Fruit fly (Drosophila melanogaster) whole organism, embryonic: Measurements from ENCODE around the gene CG32073.

ENCODE experiments used
- Ada2b ChIP-seq: fragments of 200-800 bp; sonication (Bioruptor generic); IDR thresholded peaks from 2 replicates; pipeline ENCODE4 v1.3.6; 2022; ENCODE audit warnings: missing biosample characterization, missing genetic modification characterization
- Antp ChIP-seq: fragments of 200-800 bp; sonication (Bioruptor generic); optimal IDR thresholded peaks from 3 replicates; lab custom pipeline; 2016; ENCODE audit warnings: missing biosample characterization, missing genetic modification characterization
- BEAF-32 ChIP-seq: fragments of 200-800 bp; sonication (Bioruptor generic); optimal IDR thresholded peaks from 3 replicates; lab custom pipeline; 2017; ENCODE audit warnings: missing biosample characterization, missing genetic modification characterization, mild to moderate bottlenecking, moderate library complexity, missing genetic modification reagents
- CG10209 ChIP-seq: fragments of 200-800 bp; sonication (Bioruptor generic); optimal IDR thresholded peaks from 3 replicates; lab custom pipeline; 2017; ENCODE audit warnings: missing biosample characterization, mild to moderate bottlenecking, missing genetic modification characterization, missing genetic modification reagents
- CG10267 ChIP-seq: fragments of 200-800 bp; sonication (Bioruptor generic); optimal IDR thresholded peaks from 2 replicates; lab custom pipeline; 2018; ENCODE audit warnings: missing biosample characterization, mild to moderate bottlenecking, missing genetic modification characterization, moderate library complexity
- CG11560 ChIP-seq: fragments of 200-800 bp; sonication (Bioruptor generic); IDR thresholded peaks from 3 replicates; pipeline ENCODE4 v1.3.6; 2022; ENCODE audit warnings: missing biosample characterization, missing genetic modification characterization
- CG12659 ChIP-seq: fragments of 200-800 bp; sonication (Bioruptor generic); optimal IDR thresholded peaks from 3 replicates; lab custom pipeline; 2017; ENCODE audit warnings: mild to moderate bottlenecking, missing biosample characterization, missing genetic modification reagents, missing genetic modification characterization
- CG13287 ChIP-seq: fragments of 200-800 bp; sonication (Bioruptor generic); IDR thresholded peaks from 2 replicates; pipeline ENCODE4 v1.3.6; 2022; ENCODE audit warnings: missing biosample characterization, missing genetic modification characterization; ENCODE audit not compliant: partially characterized antibody
- CG13624 ChIP-seq: fragments of 200-800 bp; sonication (Bioruptor generic); optimal IDR thresholded peaks from 2 replicates; lab custom pipeline; 2016; ENCODE audit warnings: missing biosample characterization, missing genetic modification characterization
- CG14965 ChIP-seq: fragments of 200-800 bp; sonication (Bioruptor generic); optimal IDR thresholded peaks from 2 replicates; lab custom pipeline; 2016; ENCODE audit warnings: missing biosample characterization, missing genetic modification characterization, borderline replicate concordance
- CG1647 ChIP-seq: fragments of 200-800 bp; sonication (Bioruptor generic); optimal IDR thresholded peaks from 3 replicates; lab custom pipeline; 2016; ENCODE audit warnings: missing biosample characterization, missing genetic modification characterization
- CG17359 ChIP-seq: fragments of 200-800 bp; sonication (Bioruptor generic); optimal IDR thresholded peaks from 3 replicates; lab custom pipeline; 2018; ENCODE audit warnings: missing biosample characterization, mild to moderate bottlenecking, missing genetic modification characterization, moderate library complexity
- CG17912 ChIP-seq: fragments of 200-800 bp; sonication (Bioruptor generic); optimal IDR thresholded peaks from 2 replicates; lab custom pipeline; 2018; ENCODE audit warnings: missing biosample characterization, mild to moderate bottlenecking, missing genetic modification characterization
- CG18011 ChIP-seq: fragments of 200-800 bp; sonication (Bioruptor generic); optimal IDR thresholded peaks from 2 replicates; lab custom pipeline; 2017; ENCODE audit warnings: missing biosample characterization, missing genetic modification characterization, mild to moderate bottlenecking, moderate library complexity, missing genotype
- CG2889 ChIP-seq: fragments of 200-800 bp; sonication (Bioruptor generic); IDR thresholded peaks from 3 replicates; pipeline ENCODE4 v1.3.6; 2022; ENCODE audit warnings: missing biosample characterization, missing genetic modification characterization
- CG33557 ChIP-seq: fragments of 200-800 bp; sonication (Bioruptor generic); optimal IDR thresholded peaks from 2 replicates; lab custom pipeline; 2019; ENCODE audit warnings: missing biosample characterization, mild to moderate bottlenecking, missing genetic modification characterization, moderate library complexity
- CG34224 ChIP-seq: fragments of 200-800 bp; sonication (Bioruptor generic); IDR thresholded peaks from 3 replicates; pipeline ENCODE4 v1.3.6; 2022; ENCODE audit warnings: missing biosample characterization, missing genetic modification characterization; ENCODE audit not compliant: partially characterized antibody
- CG43689 ChIP-seq: fragments of 200-800 bp; sonication (Bioruptor generic); IDR thresholded peaks from 2 replicates; pipeline ENCODE4 v1.3.6; 2022; ENCODE audit warnings: missing biosample characterization, missing genetic modification characterization
- CG4854 ChIP-seq: fragments of 200-800 bp; sonication (Bioruptor generic); optimal IDR thresholded peaks from 2 replicates; lab custom pipeline; 2016; ENCODE audit warnings: missing biosample characterization, missing genetic modification characterization, inconsistent platforms
- CG6175 ChIP-seq: fragments of 200-800 bp; sonication (Bioruptor generic); IDR thresholded peaks from 3 replicates; pipeline ENCODE4 v1.3.6; 2022; ENCODE audit warnings: missing biosample characterization, missing genetic modification characterization
- CG9727 ChIP-seq: fragments of 200-800 bp; sonication (Bioruptor generic); optimal IDR thresholded peaks from 3 replicates; lab custom pipeline; 2017; ENCODE audit warnings: missing biosample characterization, mild to moderate bottlenecking, missing genetic modification characterization
- CHES-1-like ChIP-seq: fragments of 200-800 bp; sonication (Bioruptor generic); optimal IDR thresholded peaks from 2 replicates; lab custom pipeline; 2016; ENCODE audit warnings: missing biosample characterization, missing genetic modification characterization
- Doc3 ChIP-seq: fragments of 200-800 bp; sonication (Bioruptor generic); IDR thresholded peaks from 3 replicates; pipeline ENCODE4 v1.3.6; 2022; ENCODE audit warnings: missing biosample characterization, missing genetic modification characterization; ENCODE audit not compliant: partially characterized antibody
- Eip74EF ChIP-seq, 2 experiments: fragments of 200-800 bp in 1 of 2; fragments of >200 bp in 1 of 2; sonication (Bioruptor generic) in 1 of 2; optimal IDR thresholded peaks; 2 replicates each; lab custom pipeline; 2017 to 2019; ENCODE audit warnings: missing biosample characterization in 2 of 2, missing genetic modification characterization in 2 of 2, mild to moderate bottlenecking in 1 of 2, moderate library complexity in 1 of 2
- Ets65A ChIP-seq: fragments of 200-800 bp; sonication (Bioruptor generic); peaks from one replicate; lab custom pipeline; 2016; ENCODE audit warnings: missing biosample characterization, missing genetic modification characterization
- Fer3 ChIP-seq: fragments of 200-800 bp; sonication (Bioruptor generic); optimal IDR thresholded peaks from 2 replicates; lab custom pipeline; 2018; ENCODE audit warnings: missing biosample characterization, mild to moderate bottlenecking, missing genetic modification characterization, moderate library complexity
- HLHmδ ChIP-seq: fragments of 200-800 bp; sonication (Bioruptor generic); optimal IDR thresholded peaks from 2 replicates; lab custom pipeline; 2018; ENCODE audit warnings: missing biosample characterization, mild to moderate bottlenecking, missing genetic modification characterization, moderate library complexity
- Hand ChIP-seq: fragments of 200-800 bp; sonication (Bioruptor generic); optimal IDR thresholded peaks from 2 replicates; lab custom pipeline; 2017; ENCODE audit warnings: mild to moderate bottlenecking, missing biosample characterization, missing genetic modification reagents, missing genetic modification characterization
- Max ChIP-seq: fragments of 200-800 bp; sonication (Bioruptor generic); optimal IDR thresholded peaks from 2 replicates; lab custom pipeline; 2016; ENCODE audit warnings: missing biosample characterization, mild to moderate bottlenecking, missing genetic modification characterization
- abd-A ChIP-seq: fragments of 200-800 bp; sonication (Bioruptor generic); optimal IDR thresholded peaks from 3 replicates; lab custom pipeline; 2019; ENCODE audit warnings: missing biosample characterization, mild to moderate bottlenecking, missing genetic modification characterization, moderate library complexity
- az2 ChIP-seq: fragments of 200-800 bp; sonication (Bioruptor generic); optimal IDR thresholded peaks from 3 replicates; lab custom pipeline; 2016; ENCODE audit warnings: missing biosample characterization, missing genetic modification characterization
- cas ChIP-seq: fragments of 200-800 bp; sonication (Bioruptor generic); IDR thresholded peaks from 2 replicates; pipeline ENCODE4 v1.3.6; 2022; ENCODE audit warnings: missing biosample characterization, missing genetic modification characterization
- chn ChIP-seq: fragments of 200-800 bp; sonication (Bioruptor generic); optimal IDR thresholded peaks from 2 replicates; lab custom pipeline; 2016; ENCODE audit warnings: missing biosample characterization, missing genetic modification characterization
- ci ChIP-seq: fragments of 200-800 bp; sonication (Bioruptor generic); IDR thresholded peaks from 3 replicates; pipeline ENCODE4 v1.3.6; 2022; ENCODE audit warnings: missing biosample characterization, missing genetic modification characterization
- disco-r ChIP-seq: fragments of 200-800 bp; sonication (Bioruptor generic); optimal IDR thresholded peaks from 2 replicates; lab custom pipeline; 2016; ENCODE audit warnings: missing biosample characterization, missing genetic modification characterization
- ems ChIP-seq: fragments of 200-800 bp; sonication (Bioruptor generic); optimal IDR thresholded peaks from 3 replicates; lab custom pipeline; 2016; ENCODE audit warnings: missing biosample characterization, missing genetic modification characterization
- eve ChIP-seq, 2 experiments: fragments of >200 bp; optimal IDR thresholded peaks; 2 replicates each; lab custom pipeline; 2017; ENCODE audit warnings: missing biosample characterization in 2 of 2, missing genetic modification characterization in 2 of 2
- eyg ChIP-seq: fragments of 200-800 bp; sonication (Bioruptor generic); optimal IDR thresholded peaks from 3 replicates; lab custom pipeline; 2016; ENCODE audit warnings: missing biosample characterization, missing genetic modification characterization
- fd3F ChIP-seq: fragments of 200-800 bp; sonication (Bioruptor generic); optimal IDR thresholded peaks from 2 replicates; lab custom pipeline; 2018; ENCODE audit warnings: missing biosample characterization, mild to moderate bottlenecking, missing genetic modification characterization, moderate library complexity
- gce ChIP-seq: fragments of 200-800 bp; sonication (Bioruptor generic); IDR thresholded peaks from 3 replicates; pipeline ENCODE4 v1.3.6; 2022; ENCODE audit warnings: missing biosample characterization, missing genetic modification characterization
- gt ChIP-seq: fragments of 200-800 bp; sonication (Bioruptor generic); IDR thresholded peaks from 2 replicates; pipeline ENCODE4 v1.3.6; 2022; ENCODE audit warnings: missing biosample characterization, missing genetic modification characterization
- lab ChIP-seq: fragments of 200-800 bp; sonication (Bioruptor generic); optimal IDR thresholded peaks from 3 replicates; lab custom pipeline; 2017; ENCODE audit warnings: missing biosample characterization, missing genetic modification characterization, mild to moderate bottlenecking, moderate library complexity, missing genetic modification reagents
- nerfin-2 ChIP-seq: fragments of 200-800 bp; sonication (Bioruptor generic); IDR thresholded peaks from 2 replicates; pipeline ENCODE4 v1.3.6; 2022; ENCODE audit warnings: missing biosample characterization, missing genetic modification characterization; ENCODE audit not compliant: partially characterized antibody
- pfk ChIP-seq: fragments of 200-800 bp; sonication (Bioruptor generic); optimal IDR thresholded peaks from 2 replicates; lab custom pipeline; 2018; ENCODE audit warnings: missing biosample characterization, mild to moderate bottlenecking, missing genetic modification characterization, moderate library complexity
- pzg ChIP-seq: fragments of 200-800 bp; sonication (Bioruptor generic); optimal IDR thresholded peaks from 3 replicates; lab custom pipeline; 2018; ENCODE audit warnings: missing biosample characterization, mild to moderate bottlenecking, missing genetic modification characterization, moderate library complexity
- sens ChIP-seq: fragments of 200-800 bp; sonication (Bioruptor generic); peaks from one replicate; lab custom pipeline; 2016; ENCODE audit warnings: missing biosample characterization, missing genetic modification characterization
- slou ChIP-seq: fragments of 200-800 bp; sonication (Bioruptor generic); optimal IDR thresholded peaks from 3 replicates; lab custom pipeline; 2016; ENCODE audit warnings: missing biosample characterization, missing genetic modification characterization
- zf30C ChIP-seq: fragments of 200-800 bp; sonication (Bioruptor generic); optimal IDR thresholded peaks from 3 replicates; lab custom pipeline; 2018; ENCODE audit warnings: missing biosample characterization, mild to moderate bottlenecking, missing genetic modification characterization

CG32073 gene

DNA sequence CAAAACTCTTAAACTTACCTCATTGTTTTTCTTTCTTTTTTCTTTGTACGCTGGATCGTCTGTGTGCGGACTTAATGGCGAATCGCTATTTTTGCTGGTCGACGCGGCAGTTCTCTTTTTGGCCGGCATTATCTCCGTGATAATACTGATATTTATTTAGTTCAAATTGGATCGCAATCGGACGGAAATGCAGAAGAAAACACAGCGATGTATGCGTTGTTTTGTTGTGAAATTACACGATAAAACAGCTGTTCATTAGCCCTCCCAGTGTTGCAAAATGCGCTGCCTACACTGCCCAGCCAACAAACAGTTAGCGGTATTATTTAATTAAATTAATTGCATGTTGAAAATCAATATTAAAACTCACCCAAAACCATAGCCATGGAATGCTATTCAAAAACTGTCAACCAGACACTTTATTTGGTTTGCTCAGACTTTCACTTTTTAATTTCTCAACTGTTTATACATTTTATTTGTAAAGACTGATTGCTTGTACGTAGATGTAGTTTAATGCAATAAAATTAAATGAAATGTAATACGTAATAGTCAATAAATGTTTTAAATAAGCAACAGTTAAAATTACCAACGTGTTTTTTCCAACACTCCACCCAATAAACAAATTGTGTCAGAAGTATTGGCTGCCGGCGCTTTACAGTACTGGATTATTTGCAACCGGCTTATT is 9.3 kb downstream of the CG32073 start, which contains the start of the genes Irbp18 and APP-BP1 (continued):
- peak; percentile 95 for TF ChIP-seq CG13624 (GFP tag; lab: Kevin White, UChicago)
- peak; percentile 95 for TF ChIP-seq lab (GFP tag; lab: Kevin White, UChicago)
- no peak for TF ChIP-seq CG34224
- peak; percentile 50 for TF ChIP-seq CG14965 (GFP tag; lab: Kevin White, UChicago)
- TF ChIP-seq pzg (GFP tag; lab: Kevin White, UChicago): peak; percentile 53
- TF ChIP-seq ems: peak; percentile 96
- TF ChIP-seq chn: peak; percentile 96
- TF ChIP-seq Max: peak; percentile 97
- TF ChIP-seq cas (GFP tag; lab: Robert Waterston, UW): peak; percentile 32; the same call in 1 of the 2 replicates
- peak; percentile 44; the same call in 1 of the 2 replicates for TF ChIP-seq CG43689 (GFP tag; lab: Robert Waterston, UW)
- TF ChIP-seq Ets65A (GFP tag; lab: Kevin White, UChicago): peak; percentile 99
- peak; percentile 25 for TF ChIP-seq zf30C (GFP tag; lab: Kevin White, UChicago)
- peak; percentile 88 for TF ChIP-seq CG18011 (GFP tag; lab: Kevin White, UChicago)
- TF ChIP-seq abd-A (tag; lab: Kevin White, UChicago): no peak
- TF ChIP-seq HLHmδ (GFP tag; lab: Kevin White, UChicago): no peak
- peak; percentile 93 for TF ChIP-seq disco-r (GFP tag; lab: Kevin White, UChicago)
- peak; percentile 79 for TF ChIP-seq eyg (GFP tag; lab: Kevin White, UChicago)
- peak in 1 of 2 experiments; percentile 84 for TF ChIP-seq Eip74EF (GFP tag; optimal IDR thresholded peaks at IDR 0.05; lab: Kevin White, UChicago)
- TF ChIP-seq pfk (GFP tag; lab: Kevin White, UChicago): peak; percentile 17
- peak; percentile 45; the same call in 1 of the 2 replicates for TF ChIP-seq gt (GFP tag; lab: Robert Waterston, UW)
- peak; percentile 93 for TF ChIP-seq CG17359 (tag; lab: Kevin White, UChicago)
- TF ChIP-seq CG33557 (GFP tag; lab: Kevin White, UChicago): peak; percentile 82
- TF ChIP-seq eve (GFP tag; optimal IDR thresholded peaks at IDR 0.05; lab: Kevin White, UChicago): no peak
- peak; percentile 90 for TF ChIP-seq Fer3 (tag; lab: Kevin White, UChicago)
- no peak for TF ChIP-seq Doc3
- TF ChIP-seq CG2889: peak; percentile 91
- peak; percentile 95 for TF ChIP-seq CG4854 (GFP tag; lab: Kevin White, UChicago)
- TF ChIP-seq CG13287 (GFP tag; lab: Robert Waterston, UW): no peak
- TF ChIP-seq CG12659: peak; percentile 97
- peak; percentile 46 for TF ChIP-seq BEAF-32 (GFP tag; lab: Kevin White, UChicago)
- peak; percentile 99 for TF ChIP-seq sens
- peak; percentile 96 for TF ChIP-seq az2 (GFP tag; lab: Kevin White, UChicago)
- peak; percentile 96 for TF ChIP-seq CG10209
- peak; percentile 91 for TF ChIP-seq CG1647 (GFP tag; lab: Kevin White, UChicago)
- peak; percentile 96 for TF ChIP-seq CG9727 (GFP tag; lab: Kevin White, UChicago)
- TF ChIP-seq Ada2b (GFP tag; lab: Robert Waterston, UW): peak; percentile 87
- TF ChIP-seq CG6175: peak; percentile 61; the same call in 1 of the 3 replicates
- peak; percentile 86 for TF ChIP-seq Antp (GFP tag; lab: Kevin White, UChicago)
- peak; percentile 71; the same call in 2 of the 3 replicates for TF ChIP-seq gce
- peak; percentile 47 for TF ChIP-seq CG17912 (GFP tag; lab: Kevin White, UChicago)
- TF ChIP-seq CG11560 (tag; lab: Robert Waterston, UW): peak; percentile 59; the same call in 1 of the 3 replicates
- TF ChIP-seq CG10267: peak; percentile 98
- peak; percentile 90 for TF ChIP-seq slou (GFP tag; lab: Kevin White, UChicago)
- no peak for TF ChIP-seq nerfin-2
- peak; percentile 89 for TF ChIP-seq CHES-1-like
- TF ChIP-seq Hand (GFP tag; lab: Kevin White, UChicago): peak; percentile 84
- TF ChIP-seq ci (GFP tag; lab: Robert Waterston, UW): peak; percentile 84
- peak; percentile 91 for TF ChIP-seq fd3F (GFP tag; lab: Kevin White, UChicago)
